5 worm cellular contexts compared by ENCODE assay signal in the genomic region with DNA sequence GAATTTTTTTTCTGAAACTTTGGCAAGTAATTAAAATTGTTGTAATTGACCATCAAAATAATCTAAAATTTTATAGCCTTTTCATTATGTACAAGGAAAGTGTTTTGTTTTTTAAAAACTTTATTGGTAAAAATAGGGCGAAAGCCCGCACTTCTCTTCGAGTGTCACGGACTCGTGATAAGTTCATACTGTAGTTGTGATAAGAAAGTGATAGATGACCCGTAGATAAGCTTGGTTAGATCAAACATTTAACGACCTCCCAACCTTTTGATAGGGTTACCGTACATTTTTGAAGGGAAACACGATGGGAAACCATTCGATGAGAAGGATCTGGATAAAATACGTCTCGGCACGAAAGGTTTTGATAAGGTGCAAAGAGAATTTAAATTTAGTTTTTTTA.
TF ChIP-seq lines count a peak whose summit lies in the region.

No protein-coding gene starts in this region.

TF ChIP-seq in whole organism, L1 larva, 84 proteins besides CTCF, POLR2A, EP300 and RAD21 (continues in another document):
- no peak for TF ChIP-seq irx-1 (tag; optimal IDR thresholded peaks at IDR 0.05; lab: Kevin White, UChicago)
- peak in 4 of 6 experiments; percentile 79 to 83 (median 82) for TF ChIP-seq elt-3 (tag; optimal IDR thresholded peaks at IDR 0.05; lab: Kevin White, UChicago)
- TF ChIP-seq nhr-85 (tag; lab: Kevin White, UChicago), result peak; percentile 52
- no peak for TF ChIP-seq mab-9 (GFP tag; IDR thresholded peaks at IDR 0.05; lab: Robert Waterston, UW)
- TF ChIP-seq mep-1 (tag; optimal IDR thresholded peaks at IDR 0.05; lab: Kevin White, UChicago), result no peak
- TF ChIP-seq F16B12.6 (tag; optimal IDR thresholded peaks at IDR 0.05; lab: Kevin White, UChicago), result no peak
- TF ChIP-seq unc-30 (tag; optimal IDR thresholded peaks at IDR 0.05; lab: Kevin White, UChicago), result no peak
- TF ChIP-seq rnt-1 (tag; optimal IDR thresholded peaks at IDR 0.05; lab: Kevin White, UChicago), result no peak
- peak; percentile 89 for TF ChIP-seq blmp-1 (tag; optimal IDR thresholded peaks at IDR 0.05; lab: Kevin White, UChicago)
- no peak for TF ChIP-seq ama-1 (optimal IDR thresholded peaks at IDR 0.05; lab: Kevin White, UChicago)
- TF ChIP-seq nhr-12 (tag; optimal IDR thresholded peaks at IDR 0.05; lab: Kevin White, UChicago), result no peak
- TF ChIP-seq dpl-1 (GFP tag; optimal IDR thresholded peaks at IDR 0.05; lab: Kevin White, UChicago), result no peak
- TF ChIP-seq skn-1 (tag; optimal IDR thresholded peaks at IDR 0.05; lab: Kevin White, UChicago), result no peak
- no peak for TF ChIP-seq egl-13 (tag; optimal IDR thresholded peaks at IDR 0.05; lab: Kevin White, UChicago)
- no peak for TF ChIP-seq sup-37 (GFP tag; optimal IDR thresholded peaks at IDR 0.05; lab: Kevin White, UChicago)
- no peak for TF ChIP-seq dsc-1 (tag; optimal IDR thresholded peaks at IDR 0.05; lab: Kevin White, UChicago)
- no peak for TF ChIP-seq pqm-1 (tag; optimal IDR thresholded peaks at IDR 0.05; lab: Kevin White, UChicago)
- no peak for TF ChIP-seq ces-1 (GFP tag; optimal IDR thresholded peaks at IDR 0.05; lab: Kevin White, UChicago)
- TF ChIP-seq lsy-2 (tag; optimal IDR thresholded peaks at IDR 0.05; lab: Kevin White, UChicago), result no peak

TF ChIP-seq in whole organism, L2 larva, 48 proteins besides CTCF, POLR2A, EP300 and RAD21:
- TF ChIP-seq ZK546.5 (tag; optimal IDR thresholded peaks at IDR 0.05; lab: Kevin White, UChicago) (no peak), fos-1 (tag; optimal IDR thresholded peaks at IDR 0.05; lab: Kevin White, UChicago) (peak; percentile 27), nhr-237 (tag; optimal IDR thresholded peaks at IDR 0.05; lab: Kevin White, UChicago) (no peak), unc-55 (GFP tag; optimal IDR thresholded peaks at IDR 0.05; lab: Kevin White, UChicago) (no peak), R02D3.7 (tag; optimal IDR thresholded peaks at IDR 0.05; lab: Kevin White, UChicago) (no peak), lin-11 (tag; optimal IDR thresholded peaks at IDR 0.05; lab: Kevin White, UChicago) (no peak), lsy-2 (tag; optimal IDR thresholded peaks at IDR 0.05; lab: Kevin White, UChicago) (peak in 1 of 2 experiments; percentile 52), nhr-25 (tag; optimal IDR thresholded peaks at IDR 0.05; lab: Kevin White, UChicago) (peak; percentile 27), ceh-16 (tag; optimal IDR thresholded peaks at IDR 0.05; lab: Kevin White, UChicago) (no peak), blmp-1 (tag; optimal IDR thresholded peaks at IDR 0.05; lab: Kevin White, UChicago; ENCODE audit: insufficient read depth) (peak; percentile 34), ceh-82 (tag; optimal IDR thresholded peaks at IDR 0.05; lab: Kevin White, UChicago) (no peak)
TF ChIP-seq in whole organism, L2 larva: peak in this region for 4.

TF ChIP-seq in whole organism, L3 larva, 47 proteins besides CTCF, POLR2A, EP300 and RAD21:
- peak; percentile 28 for TF ChIP-seq elt-2 (tag; optimal IDR thresholded peaks at IDR 0.05; lab: Kevin White, UChicago)
- no peak for TF ChIP-seq daf-12 (tag; optimal IDR thresholded peaks at IDR 0.05; lab: Kevin White, UChicago)
- TF ChIP-seq nhr-76 (tag; optimal IDR thresholded peaks at IDR 0.05; lab: Kevin White, UChicago), result no peak
- TF ChIP-seq ZK546.5 (tag; optimal IDR thresholded peaks at IDR 0.05; lab: Kevin White, UChicago), result no peak
- peak in 1 of 3 experiments; percentile 64 for TF ChIP-seq elt-3 (tag; optimal IDR thresholded peaks at IDR 0.05; lab: Kevin White, UChicago)
- TF ChIP-seq pha-4 (tag; optimal IDR thresholded peaks at IDR 0.05; lab: Kevin White, UChicago), result no peak
- peak; percentile 21 for TF ChIP-seq nhr-43 (tag; optimal IDR thresholded peaks at IDR 0.05; lab: Kevin White, UChicago; ENCODE audit: poor library complexity, severe bottlenecking)
- TF ChIP-seq nhr-23 (tag; optimal IDR thresholded peaks at IDR 0.05; lab: Kevin White, UChicago), result peak; percentile 57
- no peak for TF ChIP-seq mdl-1 (tag; optimal IDR thresholded peaks at IDR 0.05; lab: Kevin White, UChicago)

TF ChIP-seq in whole organism, L4 larva, 104 proteins besides CTCF, POLR2A, EP300 and RAD21:
- TF ChIP-seq nhr-77 (tag; optimal IDR thresholded peaks at IDR 0.05; lab: Kevin White, UChicago) (peak; percentile 17), mep-1 (tag; optimal IDR thresholded peaks at IDR 0.05; lab: Kevin White, UChicago) (no peak), aha-1 (tag; lab: Kevin White, UChicago) (peak; percentile 79), cey-2 (tag; optimal IDR thresholded peaks at IDR 0.05; lab: Kevin White, UChicago; ENCODE audit: borderline replicate concordance, insufficient read depth) (no peak), dve-1 (tag; optimal IDR thresholded peaks at IDR 0.05; lab: Kevin White, UChicago; ENCODE audit: insufficient read depth) (peak; percentile 76), arid-1 (GFP tag; conservative IDR thresholded peaks at IDR 0.05; lab: Robert Waterston, UW) (no peak), ZK337.2 (GFP tag; IDR thresholded peaks at IDR 0.05; lab: Robert Waterston, UW) (no peak), nhr-28 (tag; optimal IDR thresholded peaks at IDR 0.05; lab: Kevin White, UChicago) (peak; percentile 62), dpl-1 (GFP tag; optimal IDR thresholded peaks at IDR 0.05; lab: Kevin White, UChicago) (no peak), daf-19 (GFP tag; conservative IDR thresholded peaks at IDR 0.05; lab: Robert Waterston, UW) (no peak), unc-62 (GFP tag; optimal IDR thresholded peaks at IDR 0.05 in 1 of 2; lab: Kevin White, UChicago) (no peak), unc-62 (tag; optimal IDR thresholded peaks at IDR 0.05; lab: Kevin White, UChicago) (no peak), egl-27 (tag; optimal IDR thresholded peaks at IDR 0.05; lab: Kevin White, UChicago) (no peak), lsy-2 (tag; optimal IDR thresholded peaks at IDR 0.05; lab: Kevin White, UChicago) (peak in 1 of 2 experiments; percentile 69), php-3 (GFP tag; IDR thresholded peaks at IDR 0.05; lab: Robert Waterston, UW) (no peak), ces-1 (GFP tag; optimal IDR thresholded peaks at IDR 0.05; lab: Kevin White, UChicago) (no peak), mes-2 (tag; optimal IDR thresholded peaks at IDR 0.05; lab: Kevin White, UChicago; ENCODE audit: poor library complexity, severe bottlenecking) (no peak), gei-8 (GFP tag; optimal IDR thresholded peaks at IDR 0.05; lab: Kevin White, UChicago) (no peak), hlh-30 (tag; optimal IDR thresholded peaks at IDR 0.05; lab: Kevin White, UChicago; ENCODE audit: insufficient read depth) (peak; percentile 19), pqm-1 (tag; optimal IDR thresholded peaks at IDR 0.05; lab: Kevin White, UChicago) (no peak)

TF ChIP-seq in whole organism, late embryonic, 69 proteins besides CTCF, POLR2A, EP300 and RAD21:
- TF ChIP-seq che-1 (tag; optimal IDR thresholded peaks at IDR 0.05; lab: Kevin White, UChicago), result no peak
- peak; percentile 80 for TF ChIP-seq elt-2 (tag; optimal IDR thresholded peaks at IDR 0.05; lab: Kevin White, UChicago)

Comparison
In these comparisons a context has a peak if more than half of its experiments do, and no peak if none do; other contexts are left out.
1. Of the 29 proteins assayed by ChIP-seq in both whole organism, L4 larva and whole organism, L1 larva: peak only in whole organism, L4 larva: aha-1, nhr-28 and nhr-77; only in whole organism, L1 larva: none; in both: none; in neither: 25; mixed calls (peak in some experiments, not most) for 1.